Worm (Caenorhabditis elegans) whole organism, L3 larva: ENCODE data around the gene npp-27.

Source experiments
- ZK546.5 ChIP-seq: sonication (generic microtip); optimal IDR thresholded peaks from 2 replicates; lab custom pipeline; 2017; ENCODE audit warnings: missing biosample characterization, missing genetic modification characterization
- aly-2 ChIP-seq: fragments of 150-350 bp; optimal IDR thresholded peaks from 2 replicates; lab custom pipeline; 2014; ENCODE audit warnings: missing biosample characterization, missing genetic modification characterization
- ceh-82 ChIP-seq: fragments of 150-350 bp; optimal IDR thresholded peaks from 2 replicates; lab custom pipeline; 2014; ENCODE audit warnings: missing biosample characterization, missing genetic modification characterization
- egl-27 ChIP-seq: sonication (generic microtip); optimal IDR thresholded peaks from 4 replicates; lab custom pipeline; 2017; ENCODE audit warnings: missing biosample characterization, missing genetic modification reagents, missing genetic modification characterization
- elt-2 ChIP-seq: sonication (generic microtip); optimal IDR thresholded peaks from 2 replicates; lab custom pipeline; 2016; ENCODE audit warnings: missing genetic modification reagents, mild to moderate bottlenecking, missing genetic modification characterization, missing compliant biosample characterization
- fos-1 ChIP-seq: fragments of 150-350 bp; optimal IDR thresholded peaks from 2 replicates; lab custom pipeline; 2014; ENCODE audit warnings: missing biosample characterization, missing genetic modification characterization
- lin-15B ChIP-seq: fragments of 150-350 bp; optimal IDR thresholded peaks from 2 replicates; lab custom pipeline; 2014; ENCODE audit warnings: missing biosample characterization, missing genetic modification characterization
- mdl-1 ChIP-seq: fragments of 150-350 bp; optimal IDR thresholded peaks from 2 replicates; lab custom pipeline; 2014; ENCODE audit warnings: missing biosample characterization, missing genetic modification characterization
- nhr-237 ChIP-seq: fragments of 150-350 bp; optimal IDR thresholded peaks from 2 replicates; lab custom pipeline; 2014; ENCODE audit warnings: missing biosample characterization, missing genetic modification characterization
- nhr-77 ChIP-seq: fragments of 150-350 bp; optimal IDR thresholded peaks from 2 replicates; lab custom pipeline; 2014; ENCODE audit warnings: missing biosample characterization, missing genetic modification characterization

ce11 chrIV:7897443-7897842 lies 12.6 kb downstream of the npp-27 start, which contains the start of gene ilys-4:
- no peak for TF ChIP-seq elt-2
- TF ChIP-seq fos-1 = no peak
- TF ChIP-seq nhr-237 (tag; lab: Kevin White, UChicago) = no peak
- no peak for TF ChIP-seq ZK546.5
- no peak for TF ChIP-seq nhr-77 (tag; lab: Kevin White, UChicago)
- no peak for TF ChIP-seq aly-2
- no peak for TF ChIP-seq lin-15B (tag; lab: Kevin White, UChicago)
- TF ChIP-seq mdl-1 = no peak
- TF ChIP-seq ceh-82 (tag; lab: Kevin White, UChicago) = no peak
- TF ChIP-seq egl-27 (tag; lab: Kevin White, UChicago) = no peak
